Worm (Caenorhabditis elegans) whole organism, L3 larva: Measurements from ENCODE around the gene glb-22.
A peak's percentile ranks its signal among the peaks of the same experiment; 100 is the strongest.

Experiments
- R02D3.7 ChIP-seq: fragments of 150-350 bp; optimal IDR thresholded peaks from 2 replicates; lab custom pipeline; 2014; ENCODE audit warnings: missing biosample characterization, missing genetic modification characterization
- aly-2 ChIP-seq: fragments of 150-350 bp; optimal IDR thresholded peaks from 2 replicates; lab custom pipeline; 2014; ENCODE audit warnings: missing biosample characterization, missing genetic modification characterization
- ama-1 ChIP-seq: fragments of 150-350 bp; optimal IDR thresholded peaks from 2 replicates; lab custom pipeline; 2018
- ceh-16 ChIP-seq: sonication (generic microtip); optimal IDR thresholded peaks from 2 replicates; lab custom pipeline; 2017; ENCODE audit warnings: missing biosample characterization, missing genetic modification characterization
- ceh-28 ChIP-seq: fragments of 150-350 bp; optimal IDR thresholded peaks from 2 replicates; lab custom pipeline; 2014; ENCODE audit warnings: missing biosample characterization, missing genetic modification reagents, missing genetic modification characterization
- ceh-82 ChIP-seq: fragments of 150-350 bp; optimal IDR thresholded peaks from 2 replicates; lab custom pipeline; 2014; ENCODE audit warnings: missing biosample characterization, missing genetic modification characterization
- ceh-9 ChIP-seq: sonication (generic microtip); optimal IDR thresholded peaks from 2 replicates; lab custom pipeline; 2018; ENCODE audit warnings: missing biosample characterization, missing genetic modification characterization
- egl-27 ChIP-seq: sonication (generic microtip); optimal IDR thresholded peaks from 4 replicates; lab custom pipeline; 2017; ENCODE audit warnings: missing biosample characterization, missing genetic modification reagents, missing genetic modification characterization
- elt-2 ChIP-seq: sonication (generic microtip); optimal IDR thresholded peaks from 2 replicates; lab custom pipeline; 2016; ENCODE audit warnings: missing genetic modification reagents, mild to moderate bottlenecking, missing genetic modification characterization, missing compliant biosample characterization
- fkh-10 ChIP-seq: sonication (generic microtip); optimal IDR thresholded peaks from 2 replicates; lab custom pipeline; 2017; ENCODE audit warnings: missing biosample characterization, missing genetic modification reagents, missing genetic modification characterization
- fkh-2 ChIP-seq: fragments of 150-350 bp; optimal IDR thresholded peaks from 2 replicates; lab custom pipeline; 2014; ENCODE audit warnings: missing biosample characterization, missing genetic modification reagents, missing genetic modification characterization
- hmg-11 ChIP-seq: sonication (generic microtip); optimal IDR thresholded peaks from 2 replicates; lab custom pipeline; 2016; ENCODE audit warnings: missing genetic modification characterization, missing compliant biosample characterization
- jun-1 ChIP-seq: fragments of 150-350 bp; optimal IDR thresholded peaks from 2 replicates; lab custom pipeline; 2014; ENCODE audit warnings: missing biosample characterization, missing genetic modification reagents, missing genetic modification characterization
- lin-39 ChIP-seq: fragments of 150-350 bp; optimal IDR thresholded peaks from 2 replicates; lab custom pipeline; 2018; ENCODE audit warnings: missing biosample characterization, missing genetic modification reagents, missing genetic modification characterization
- mdl-1 ChIP-seq: fragments of 150-350 bp; optimal IDR thresholded peaks from 2 replicates; lab custom pipeline; 2014; ENCODE audit warnings: missing biosample characterization, missing genetic modification characterization
- mml-1 ChIP-seq: fragments of 150-350 bp; sonication (generic microtip); optimal IDR thresholded peaks from 3 replicates; lab custom pipeline; 2014; ENCODE audit warnings: missing biosample characterization, missing genetic modification characterization
- nfya-1 ChIP-seq: sonication (generic microtip); optimal IDR thresholded peaks from 2 replicates; lab custom pipeline; 2017; ENCODE audit warnings: missing genetic modification characterization, mild to moderate bottlenecking, missing compliant biosample characterization, antibody characterized with exemption, moderate library complexity; ENCODE audit not compliant: insufficient read depth
- nhr-23 ChIP-seq: fragments of 150-350 bp; optimal IDR thresholded peaks from 2 replicates; lab custom pipeline; 2014; ENCODE audit warnings: missing biosample characterization, missing genetic modification reagents, missing genetic modification characterization
- nhr-237 ChIP-seq: fragments of 150-350 bp; optimal IDR thresholded peaks from 2 replicates; lab custom pipeline; 2014; ENCODE audit warnings: missing biosample characterization, missing genetic modification characterization
- nhr-25 ChIP-seq: sonication (generic microtip); optimal IDR thresholded peaks from 2 replicates; lab custom pipeline; 2017; ENCODE audit warnings: missing biosample characterization, missing genetic modification characterization
- nhr-28 ChIP-seq: fragments of 150-350 bp; optimal IDR thresholded peaks from 2 replicates; lab custom pipeline; 2014; ENCODE audit warnings: missing biosample characterization, missing genetic modification characterization
- nhr-43 ChIP-seq: sonication (generic microtip); optimal IDR thresholded peaks from 2 replicates; lab custom pipeline; 2016; ENCODE audit warnings: mild to moderate bottlenecking, missing genetic modification characterization, missing compliant biosample characterization; ENCODE audit not compliant: poor library complexity, severe bottlenecking
- nhr-67 ChIP-seq: fragments of 150-350 bp; optimal IDR thresholded peaks from 2 replicates; lab custom pipeline; 2014; ENCODE audit warnings: missing biosample characterization, missing genetic modification characterization
- nhr-76 ChIP-seq: fragments of 150-350 bp; sonication (generic microtip); optimal IDR thresholded peaks from 5 replicates; lab custom pipeline; 2014; ENCODE audit warnings: missing biosample characterization, missing genetic modification characterization
- nhr-77 ChIP-seq: fragments of 150-350 bp; optimal IDR thresholded peaks from 2 replicates; lab custom pipeline; 2014; ENCODE audit warnings: missing biosample characterization, missing genetic modification characterization
- pha-4 ChIP-seq: fragments of 150-350 bp; optimal IDR thresholded peaks from 2 replicates; lab custom pipeline; 2014; ENCODE audit warnings: missing biosample characterization, missing genetic modification reagents, missing genetic modification characterization
- pqm-1 ChIP-seq: fragments of 150-350 bp; optimal IDR thresholded peaks from 2 replicates; lab custom pipeline; 2017; ENCODE audit warnings: missing biosample characterization, missing genetic modification characterization, inconsistent platforms
- sea-2 ChIP-seq: fragments of 150-350 bp; sonication (generic microtip); optimal IDR thresholded peaks from 4 replicates; lab custom pipeline; 2014; ENCODE audit warnings: missing biosample characterization, missing genetic modification reagents, missing genetic modification characterization
- skn-1 ChIP-seq: fragments of 150-350 bp; optimal IDR thresholded peaks from 2 replicates; lab custom pipeline; 2014; ENCODE audit warnings: missing biosample characterization, missing genetic modification characterization
- snpc-4 ChIP-seq: fragments of 150-350 bp; optimal IDR thresholded peaks from 2 replicates; lab custom pipeline; 2014; ENCODE audit warnings: missing biosample characterization, missing genetic modification characterization
- tbx-2 ChIP-seq: sonication (generic microtip); optimal IDR thresholded peaks from 2 replicates; lab custom pipeline; 2016; ENCODE audit warnings: mild to moderate bottlenecking, missing genetic modification characterization, missing compliant biosample characterization
- ztf-11 ChIP-seq: fragments of 150-350 bp; optimal IDR thresholded peaks from 2 replicates; lab custom pipeline; 2014; ENCODE audit warnings: missing biosample characterization, missing genetic modification characterization
- ztf-4 ChIP-seq: fragments of 150-350 bp; optimal IDR thresholded peaks from 2 replicates; lab custom pipeline; 2014; ENCODE audit warnings: missing biosample characterization, missing genetic modification characterization

Gene glb-22

DNA sequence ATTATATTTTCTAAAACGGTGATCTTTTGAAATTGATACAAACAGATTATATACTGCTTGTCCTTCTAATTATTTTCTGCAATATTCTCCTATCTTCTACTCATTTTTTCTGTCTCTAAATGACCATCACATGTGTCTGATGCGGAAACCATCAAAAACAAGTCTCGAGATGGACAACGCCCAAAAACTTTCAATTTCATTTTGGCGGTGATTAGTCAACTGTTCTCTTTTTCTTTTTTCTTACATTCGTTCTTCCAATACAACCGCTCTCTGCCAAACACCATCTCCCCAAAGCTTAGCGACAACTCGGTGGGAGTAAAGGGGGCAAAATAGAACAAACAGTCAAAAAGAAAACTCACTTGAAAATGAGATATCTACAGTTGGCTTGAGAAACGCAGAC is 33.2 kb downstream of the glb-22 start:
- TF ChIP-seq aly-2 (tag; lab: Kevin White, UChicago) = no peak
- TF ChIP-seq nhr-23 (tag; lab: Kevin White, UChicago) = peak; percentile 14
- TF ChIP-seq, all 47 proteins: peak for 1

DNA sequence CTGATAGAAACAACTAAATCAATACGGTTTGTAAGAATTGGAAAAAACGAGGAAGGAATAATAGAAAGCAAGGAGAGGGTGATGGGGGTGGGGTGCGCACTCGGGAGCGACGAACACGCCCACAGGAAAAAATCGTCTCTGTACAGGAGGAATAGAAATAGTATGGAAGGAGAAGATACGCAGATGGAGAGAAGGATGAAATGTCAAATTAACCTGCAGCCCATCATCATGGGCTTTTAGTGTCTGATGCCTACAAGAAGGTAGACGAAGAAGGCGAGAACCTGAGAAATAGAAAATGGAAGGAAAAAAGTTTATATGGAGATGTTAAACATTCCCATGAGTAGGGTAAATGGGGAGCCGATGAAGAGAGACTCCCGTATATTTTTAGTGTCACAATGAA is 35.0 kb downstream of the glb-22 start, which contains the start of gene F43D2.6:
F43D2.6 (minus strand) TSS at position 62 of the 400 bp plus-strand sequence.
- TF ChIP-seq ama-1 (lab: Kevin White, UChicago) = no peak
- no peak for TF ChIP-seq lin-39 (tag; lab: Kevin White, UChicago)
- TF ChIP-seq ceh-9 (tag; lab: Kevin White, UChicago) = no peak
- no peak for TF ChIP-seq nfya-1
- TF ChIP-seq aly-2 (tag; lab: Kevin White, UChicago) = no peak
- TF ChIP-seq mdl-1 (tag; lab: Kevin White, UChicago) = no peak
- TF ChIP-seq egl-27 = no peak
- TF ChIP-seq nhr-28 = no peak
- no peak for TF ChIP-seq skn-1 (tag; lab: Kevin White, UChicago)
- TF ChIP-seq nhr-76 (tag; lab: Kevin White, UChicago) = no peak
- no peak for TF ChIP-seq nhr-67 (tag; lab: Kevin White, UChicago)
- no peak for TF ChIP-seq ceh-82 (tag; lab: Kevin White, UChicago)

DNA sequence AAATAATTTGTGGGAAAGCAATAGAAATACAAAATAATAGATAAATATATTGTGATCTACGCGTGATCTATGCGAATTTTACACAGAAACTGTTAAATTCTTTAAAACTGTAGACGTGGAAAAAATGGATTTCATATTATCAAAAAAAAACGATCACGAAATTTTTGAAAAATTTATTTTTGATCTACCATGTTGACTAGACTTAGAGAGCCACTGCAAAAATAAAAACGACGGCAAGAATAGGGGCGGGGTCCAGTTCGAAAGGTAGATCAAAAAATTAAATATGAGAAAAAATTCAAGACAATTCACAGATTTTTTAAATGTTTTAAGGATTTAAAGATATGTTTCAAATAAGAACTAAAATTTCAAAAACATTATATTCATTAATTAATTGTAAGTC is 38.0 kb downstream of the glb-22 start:
- no peak for TF ChIP-seq snpc-4
- TF ChIP-seq nhr-43 = no peak
- TF ChIP-seq pha-4 (tag; lab: Kevin White, UChicago) = no peak
- TF ChIP-seq nhr-76 (tag; lab: Kevin White, UChicago) = no peak
- no peak for TF ChIP-seq ztf-11
- TF ChIP-seq mml-1 (tag; lab: Kevin White, UChicago) = no peak
- no peak for TF ChIP-seq nhr-237 (tag; lab: Kevin White, UChicago)
- TF ChIP-seq nhr-25 (tag; lab: Kevin White, UChicago) = no peak
- TF ChIP-seq nhr-77 (tag; lab: Kevin White, UChicago) = no peak
- TF ChIP-seq lin-39 (tag; lab: Kevin White, UChicago) = no peak
- TF ChIP-seq tbx-2 (tag; lab: Kevin White, UChicago) = no peak
- no peak for TF ChIP-seq sea-2 (GFP tag; lab: Kevin White, UChicago)
- no peak for TF ChIP-seq ceh-16 (tag; lab: Kevin White, UChicago)

DNA sequence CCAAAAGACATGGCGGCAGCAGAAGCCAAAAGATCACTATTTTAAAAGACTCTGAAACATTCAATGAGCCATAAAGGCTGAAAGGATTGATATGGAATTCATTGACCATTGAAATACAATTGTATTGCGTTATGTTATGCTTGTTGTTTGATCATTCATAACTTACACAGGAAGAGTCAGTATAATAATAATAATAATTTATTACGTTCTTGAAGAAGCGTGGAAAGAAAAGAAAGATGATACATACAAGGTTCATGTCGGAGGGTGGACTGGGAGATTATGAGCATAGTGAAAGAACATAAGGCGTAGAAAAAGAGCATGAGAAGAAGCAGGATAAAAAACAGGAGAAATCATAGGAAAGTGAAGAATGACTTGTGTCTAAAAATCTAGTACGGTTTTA is 40.0 kb downstream of the glb-22 start, which contains the start of gene F43D2.7:
F43D2.7 (minus strand) TSS at position 101 of the 400 bp plus-strand sequence.
- no peak for TF ChIP-seq sea-2 (GFP tag; lab: Kevin White, UChicago)
- no peak for TF ChIP-seq fkh-10 (GFP tag; lab: Kevin White, UChicago)
- TF ChIP-seq ceh-28 (tag; lab: Kevin White, UChicago) = no peak
- TF ChIP-seq elt-2 (tag; lab: Kevin White, UChicago) = no peak
- no peak for TF ChIP-seq jun-1 (tag; lab: Kevin White, UChicago)
- no peak for TF ChIP-seq hmg-11
- no peak for TF ChIP-seq nhr-77 (tag; lab: Kevin White, UChicago)
- TF ChIP-seq R02D3.7 (tag; lab: Kevin White, UChicago) = no peak
- no peak for TF ChIP-seq tbx-2 (tag; lab: Kevin White, UChicago)
- TF ChIP-seq fkh-2 (tag; lab: Kevin White, UChicago) = no peak
- TF ChIP-seq ceh-82 (tag; lab: Kevin White, UChicago) = no peak
- TF ChIP-seq nhr-28 = no peak

DNA sequence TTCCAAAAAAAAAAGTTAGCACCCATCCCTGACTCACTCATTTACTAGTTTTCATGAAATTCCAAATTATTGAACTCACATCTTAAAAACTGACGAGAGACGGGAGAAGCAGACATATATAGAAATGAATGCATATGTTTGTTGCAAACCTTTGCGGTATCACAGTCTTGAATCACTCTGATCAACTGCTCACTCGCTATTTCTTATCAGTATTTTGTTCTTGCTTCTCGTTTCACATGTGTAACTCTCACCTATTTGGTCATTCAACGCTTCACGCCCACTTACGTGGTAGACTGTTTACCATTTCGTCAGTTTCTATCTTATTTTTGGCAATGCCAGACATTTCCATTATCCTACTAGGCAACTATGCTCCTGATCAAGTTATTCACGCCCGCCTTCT is 40.7 kb downstream of the glb-22 start, which contains the start of gene C54G10.1:
C54G10.1 (plus strand) TSS at position 333 of the 400 bp plus-strand sequence.
- TF ChIP-seq ama-1 (lab: Kevin White, UChicago) = no peak
- peak; percentile 22 for TF ChIP-seq pha-4 (tag; lab: Kevin White, UChicago)
- TF ChIP-seq lin-39 (tag; lab: Kevin White, UChicago) = no peak
- TF ChIP-seq jun-1 (tag; lab: Kevin White, UChicago) = peak; percentile 15
- peak; percentile 83 for TF ChIP-seq elt-2 (tag; lab: Kevin White, UChicago)
- TF ChIP-seq nhr-43 = no peak
- TF ChIP-seq pqm-1 (tag; lab: Kevin White, UChicago) = peak; percentile 72
- TF ChIP-seq fkh-10 (GFP tag; lab: Kevin White, UChicago) = no peak
- no peak for TF ChIP-seq ztf-4 (tag; lab: Kevin White, UChicago)
